Worm (Caenorhabditis elegans): ENCODE results near the gene R10H10.4.

ce11 chrIV:10380626-10381025 lies 14.1 kb downstream of the R10H10.4 start:
- TF ChIP-seq lin-39 (tag; optimal IDR thresholded peaks at IDR 0.05) (no peak), peb-1 (tag; optimal IDR thresholded peaks at IDR 0.05) (no peak), ztf-11 (tag; optimal IDR thresholded peaks at IDR 0.05) (no peak), elt-3 (tag; optimal IDR thresholded peaks at IDR 0.05) (no peak), nhr-6 (tag; optimal IDR thresholded peaks at IDR 0.05) (no peak), nhr-77 (tag; optimal IDR thresholded peaks at IDR 0.05) (no peak), lsy-2 (tag; optimal IDR thresholded peaks at IDR 0.05) (peak in 1 of 2 experiments; percentile 65), ZK546.5 (tag; optimal IDR thresholded peaks at IDR 0.05) (no peak), C34F6.9 (tag; optimal IDR thresholded peaks at IDR 0.05) (peak; percentile 79), nhr-11 (tag; optimal IDR thresholded peaks at IDR 0.05) (no peak), aly-2 (tag; optimal IDR thresholded peaks at IDR 0.05) (no peak), zag-1 (tag; optimal IDR thresholded peaks at IDR 0.05) (no peak), ama-1 (optimal IDR thresholded peaks at IDR 0.05) (no peak), unc-39 (tag; optimal IDR thresholded peaks at IDR 0.05) (no peak)

Measured in whole organism, L2 larva.